Worm (Caenorhabditis elegans) whole organism, L4/young adult: ENCODE data around the gene ZC412.10.
"Not testable (repeated sequence)": the region's sequence is repeated elsewhere in the genome, so short reads cannot be mapped to it uniquely, and the experiment has no call there.

Experiments
- W03F9.2 ChIP-seq: fragments of 150-350 bp; optimal IDR thresholded peaks from 2 replicates; lab custom pipeline; 2014; ENCODE audit warnings: missing biosample characterization, missing genetic modification characterization
- dao-5 ChIP-seq: sonication (generic microtip); optimal IDR thresholded peaks from 2 replicates; lab custom pipeline; 2016; ENCODE audit warnings: missing genotype, missing genetic modification characterization, moderate library complexity, missing compliant biosample characterization
- him-1 ChIP-seq: sonication (generic microtip); optimal IDR thresholded peaks from 2 replicates; lab custom pipeline; 2016; ENCODE audit warnings: missing genotype, missing genetic modification reagents, missing genetic modification characterization, missing compliant biosample characterization

ce11 chrV:14876724-14877123 lies at the start of gene ZC412.10:
- not testable (repeated sequence) for TF ChIP-seq W03F9.2, him-1, dao-5 (tag; lab: Kevin White, UChicago)
